Worm (Caenorhabditis elegans) whole organism, L4/young adult: ENCODE measurements around the gene Y82E9BR.17.

Experiments
- W03F9.2 ChIP-seq: fragments of 150-350 bp; optimal IDR thresholded peaks from 2 replicates; lab custom pipeline; 2014; ENCODE audit warnings: missing biosample characterization, missing genetic modification characterization
- him-1 ChIP-seq: sonication (generic microtip); optimal IDR thresholded peaks from 2 replicates; lab custom pipeline; 2016; ENCODE audit warnings: missing genotype, missing genetic modification reagents, missing genetic modification characterization, missing compliant biosample characterization

DNA sequence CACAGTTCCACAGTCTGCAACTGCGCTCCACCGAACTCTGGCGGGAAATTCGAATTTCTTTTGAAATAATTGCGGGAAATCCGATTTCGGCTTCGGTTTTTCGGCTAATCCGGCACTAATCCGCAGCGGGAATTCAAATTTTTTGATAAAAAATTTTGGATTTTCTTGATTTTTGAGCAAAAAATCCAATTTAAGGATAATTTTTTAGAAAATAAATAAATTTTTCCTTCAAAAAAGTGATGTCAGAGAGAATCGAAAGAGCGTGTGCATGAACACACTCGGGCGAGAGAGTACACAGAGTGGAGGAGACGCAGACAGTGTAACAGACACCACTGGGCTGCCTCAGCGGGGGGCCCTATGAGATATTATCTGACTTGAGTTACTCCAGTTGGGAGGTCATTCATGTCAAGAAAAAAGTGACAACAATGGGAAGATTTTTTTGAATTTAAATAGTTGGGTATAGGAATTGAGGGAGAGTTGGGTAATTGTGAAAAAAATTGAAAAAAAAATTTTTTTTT is 25.6 kb downstream of the Y82E9BR.17 start:
- TF ChIP-seq W03F9.2 (tag; lab: Kevin White, UChicago) (no peak), him-1 (tag; lab: Kevin White, UChicago) (no peak)
